Fruit fly (Drosophila melanogaster): Measurements from ENCODE around the gene COX5A.

The COX5A gene

dm6 chr3R:11780181-11780688 lies 38.9 kb upstream of the COX5A start:
- no peak for TF ChIP-seq pan (optimal IDR thresholded peaks at IDR 0.05)
- peak; percentile 71 for TF ChIP-seq woc (GFP tag; optimal IDR thresholded peaks at IDR 0.05)
- peak; percentile 56 for TF ChIP-seq Dif (GFP tag; optimal IDR thresholded peaks at IDR 0.05; ENCODE audit: partially characterized antibody)
- peak; percentile 95 for TF ChIP-seq HLH106 (tag; optimal IDR thresholded peaks at IDR 0.05)
- TF ChIP-seq jim (GFP tag; optimal IDR thresholded peaks at IDR 0.05), result peak; percentile 31
- TF ChIP-seq lola (GFP tag; optimal IDR thresholded peaks at IDR 0.05), result no peak
- peak in 1 of 2 experiments; percentile 96 for TF ChIP-seq foxo (GFP tag; optimal IDR thresholded peaks at IDR 0.05)
- TF ChIP-seq dl (GFP tag; optimal IDR thresholded peaks at IDR 0.05; ENCODE audit: insufficient read depth in 1 of 2, partially characterized antibody in 2 of 2), result peak; percentile 55 to 59
- TF ChIP-seq ey (GFP tag; optimal IDR thresholded peaks at IDR 0.05), result peak; percentile 84
- peak; percentile 90 for TF ChIP-seq fru (GFP tag; optimal IDR thresholded peaks at IDR 0.05)
- peak; percentile 95 for TF ChIP-seq dmrt93B (GFP tag; optimal IDR thresholded peaks at IDR 0.05)
- peak; percentile 91 for TF ChIP-seq sage (GFP tag; optimal IDR thresholded peaks at IDR 0.05)
- TF ChIP-seq tai (GFP tag; optimal IDR thresholded peaks at IDR 0.05), result no peak
- peak; percentile 82 for TF ChIP-seq br (GFP tag; optimal IDR thresholded peaks at IDR 0.05)
- TF ChIP-seq CrebA (GFP tag; optimal IDR thresholded peaks at IDR 0.05; ENCODE audit: borderline replicate concordance), result no peak
- TF ChIP-seq N (GFP tag; optimal IDR thresholded peaks at IDR 0.05), result no peak
- peak; percentile 61 for TF ChIP-seq Hr83 (GFP tag; optimal IDR thresholded peaks at IDR 0.05; ENCODE audit: poor library complexity, severe bottlenecking)
- peak; percentile 62 for TF ChIP-seq dsf (GFP tag; optimal IDR thresholded peaks at IDR 0.05; ENCODE audit: borderline replicate concordance)
- TF ChIP-seq usp (GFP tag; optimal IDR thresholded peaks at IDR 0.05), result no peak
- no peak for TF ChIP-seq Hr78 (GFP tag; optimal IDR thresholded peaks at IDR 0.05)
- no peak for TF ChIP-seq Dfd (GFP tag; optimal IDR thresholded peaks at IDR 0.05)
- peak; percentile 57 for TF ChIP-seq Jra (GFP tag; optimal IDR thresholded peaks at IDR 0.05)
- TF ChIP-seq OdsH (GFP tag; optimal IDR thresholded peaks at IDR 0.05), result peak; percentile 94
- no peak for TF ChIP-seq GATAd (GFP tag; optimal IDR thresholded peaks at IDR 0.05)
- peak; percentile 74 for TF ChIP-seq CG9705 (GFP tag; optimal IDR thresholded peaks at IDR 0.05)
- peak; percentile 80 for TF ChIP-seq Hnf4 (GFP tag; optimal IDR thresholded peaks at IDR 0.05)
- peak; percentile 94 for TF ChIP-seq rgr (GFP tag; optimal IDR thresholded peaks at IDR 0.05)
- peak; percentile 61 for TF ChIP-seq brk (GFP tag; optimal IDR thresholded peaks at IDR 0.05)
- TF ChIP-seq Myc (optimal IDR thresholded peaks at IDR 0.05), result peak; percentile 7
- peak; percentile 25 for TF ChIP-seq CG32264 (GFP tag; optimal IDR thresholded peaks at IDR 0.05)
- no peak for TF ChIP-seq Vsx2 (GFP tag; optimal IDR thresholded peaks at IDR 0.05; ENCODE audit: partially characterized antibody)
- TF ChIP-seq psq (GFP tag; optimal IDR thresholded peaks at IDR 0.05), result peak; percentile 96
- no peak for TF ChIP-seq Mio (GFP tag; optimal IDR thresholded peaks at IDR 0.05)
- TF ChIP-seq sv (GFP tag; optimal IDR thresholded peaks at IDR 0.05), result peak; percentile 73
- TF ChIP-seq Rel (GFP tag; optimal IDR thresholded peaks at IDR 0.05), result peak; percentile 81
- TF ChIP-seq Rel (tag; optimal IDR thresholded peaks at IDR 0.05), result peak; percentile 42
- TF ChIP-seq h (GFP tag; optimal IDR thresholded peaks at IDR 0.05), result peak; percentile 91
- peak; percentile 96 for TF ChIP-seq Sp1 (GFP tag; optimal IDR thresholded peaks at IDR 0.05)

dm6 chr3R:11786695-11787226 lies 32.4 kb upstream of the COX5A start, which contains the start of the genes prd1 and HisCl1:
Gene prd1, minus strand, starts transcription at chr3R:11787014.
Gene HisCl1, plus strand, starts transcription at chr3R:11787176.
- TF ChIP-seq Mio (GFP tag; optimal IDR thresholded peaks at IDR 0.05), result no peak
- TF ChIP-seq foxo (GFP tag; optimal IDR thresholded peaks at IDR 0.05), result no peak
- TF ChIP-seq br (GFP tag; optimal IDR thresholded peaks at IDR 0.05), result no peak
- TF ChIP-seq ey (GFP tag; optimal IDR thresholded peaks at IDR 0.05), result no peak
- TF ChIP-seq pan (optimal IDR thresholded peaks at IDR 0.05), result no peak
- TF ChIP-seq h (GFP tag; optimal IDR thresholded peaks at IDR 0.05), result no peak
- no peak for TF ChIP-seq Jra (GFP tag; optimal IDR thresholded peaks at IDR 0.05)
- peak; percentile 41 for TF ChIP-seq sv (GFP tag; optimal IDR thresholded peaks at IDR 0.05)
- no peak for TF ChIP-seq brk (GFP tag; optimal IDR thresholded peaks at IDR 0.05)
- no peak for TF ChIP-seq Hr83 (GFP tag; optimal IDR thresholded peaks at IDR 0.05; ENCODE audit: poor library complexity, severe bottlenecking)
- no peak for TF ChIP-seq rgr (GFP tag; optimal IDR thresholded peaks at IDR 0.05)
- no peak for TF ChIP-seq Hnf4 (GFP tag; optimal IDR thresholded peaks at IDR 0.05)
- no peak for TF ChIP-seq jim (GFP tag; optimal IDR thresholded peaks at IDR 0.05)
- no peak for TF ChIP-seq CG32264 (GFP tag; optimal IDR thresholded peaks at IDR 0.05)
- no peak for TF ChIP-seq dl (GFP tag; optimal IDR thresholded peaks at IDR 0.05; ENCODE audit: insufficient read depth in 1 of 2, partially characterized antibody in 2 of 2)
- TF ChIP-seq Myc (optimal IDR thresholded peaks at IDR 0.05), result no peak
- no peak for TF ChIP-seq Dfd (GFP tag; optimal IDR thresholded peaks at IDR 0.05)
- TF ChIP-seq Vsx2 (GFP tag; optimal IDR thresholded peaks at IDR 0.05; ENCODE audit: partially characterized antibody), result no peak
- no peak for TF ChIP-seq CrebA (GFP tag; optimal IDR thresholded peaks at IDR 0.05; ENCODE audit: borderline replicate concordance)
- no peak for TF ChIP-seq Rel (GFP tag; optimal IDR thresholded peaks at IDR 0.05)
- TF ChIP-seq Rel (tag; optimal IDR thresholded peaks at IDR 0.05), result peak; percentile 70
- TF ChIP-seq OdsH (GFP tag; optimal IDR thresholded peaks at IDR 0.05), result peak; percentile 41
- TF ChIP-seq N (GFP tag; optimal IDR thresholded peaks at IDR 0.05), result no peak
- TF ChIP-seq HLH106 (tag; optimal IDR thresholded peaks at IDR 0.05), result peak; percentile 74
- peak; percentile 65 for TF ChIP-seq CG9705 (GFP tag; optimal IDR thresholded peaks at IDR 0.05)
- no peak for TF ChIP-seq woc (GFP tag; optimal IDR thresholded peaks at IDR 0.05)
- TF ChIP-seq lola (GFP tag; optimal IDR thresholded peaks at IDR 0.05), result no peak
- no peak for TF ChIP-seq usp (GFP tag; optimal IDR thresholded peaks at IDR 0.05)
- TF ChIP-seq psq (GFP tag; optimal IDR thresholded peaks at IDR 0.05), result peak; percentile 37
- no peak for TF ChIP-seq Abd-B (GFP tag; optimal IDR thresholded peaks at IDR 0.05)
